Worm (Caenorhabditis elegans) whole organism, L4/young adult: ENCODE measurements around the gene cdc-48.1.

Experiments used
- W03F9.2 ChIP-seq: fragments of 150-350 bp; optimal IDR thresholded peaks from 2 replicates; lab custom pipeline; 2014; ENCODE audit warnings: missing biosample characterization, missing genetic modification characterization
- him-1 ChIP-seq: sonication (generic microtip); optimal IDR thresholded peaks from 2 replicates; lab custom pipeline; 2016; ENCODE audit warnings: missing genotype, missing genetic modification reagents, missing genetic modification characterization, missing compliant biosample characterization

ce11 chrII:10527649-10528134 is 35.5 kb downstream of the cdc-48.1 start, which contains the start of gene mab-10:
- no peak for TF ChIP-seq W03F9.2
- peak; percentile 34 for TF ChIP-seq him-1 (tag; lab: Kevin White, UChicago)
